Fruit fly (Drosophila melanogaster) whole organism, prepupa: Measurements from ENCODE around the gene Gnpat.

ENCODE experiments used
- Blimp-1 ChIP-seq: fragments of 200-800 bp; sonication (Bioruptor generic); optimal IDR thresholded peaks from 3 replicates; lab custom pipeline; 2017; ENCODE audit warnings: missing biosample characterization, missing genetic modification characterization, mild to moderate bottlenecking, moderate library complexity, missing genetic modification reagents
- CG10631 ChIP-seq: fragments of 200-800 bp; sonication (Bioruptor generic); optimal IDR thresholded peaks from 2 replicates; lab custom pipeline; 2016; ENCODE audit warnings: missing biosample characterization, missing genetic modification characterization
- CG11294 ChIP-seq: fragments of 200-800 bp; sonication (Bioruptor generic); IDR thresholded peaks from 2 replicates; pipeline ENCODE4 v1.3.6; 2022; ENCODE audit warnings: missing biosample characterization, missing genetic modification characterization
- CG11902 ChIP-seq: fragments of 200-800 bp; sonication (Bioruptor generic); optimal IDR thresholded peaks from 3 replicates; lab custom pipeline; 2016; ENCODE audit warnings: missing biosample characterization, missing genetic modification characterization
- CG15336 ChIP-seq: fragments of 200-800 bp; sonication (Bioruptor generic); IDR thresholded peaks from 2 replicates; pipeline ENCODE4 v1.3.6; 2022; ENCODE audit warnings: missing biosample characterization, missing genetic modification characterization
- CG1621 ChIP-seq: fragments of 200-800 bp; sonication (Bioruptor generic); optimal IDR thresholded peaks from 3 replicates; lab custom pipeline; 2018; ENCODE audit warnings: missing biosample characterization, mild to moderate bottlenecking, missing genetic modification characterization
- CG16779 ChIP-seq: fragments of 200-800 bp; sonication (Bioruptor generic); optimal IDR thresholded peaks from 3 replicates; lab custom pipeline; 2017; ENCODE audit warnings: missing biosample characterization, mild to moderate bottlenecking, missing genetic modification characterization
- CG3032 ChIP-seq: fragments of 200-800 bp; optimal IDR thresholded peaks from 2 replicates; lab custom pipeline; 2019; ENCODE audit warnings: missing biosample characterization, mild to moderate bottlenecking, missing genetic modification characterization, moderate library complexity
- CG31627 ChIP-seq: fragments of 200-800 bp; sonication (Bioruptor generic); optimal IDR thresholded peaks from 3 replicates; lab custom pipeline; 2016; ENCODE audit warnings: missing biosample characterization, missing genetic modification characterization
- CG32006 ChIP-seq: fragments of 200-800 bp; sonication (Bioruptor generic); optimal IDR thresholded peaks from 3 replicates; lab custom pipeline; 2017; ENCODE audit warnings: missing biosample characterization, mild to moderate bottlenecking, missing genetic modification characterization
- CG4318 ChIP-seq: fragments of 200-800 bp; sonication (Bioruptor generic); optimal IDR thresholded peaks from 3 replicates; lab custom pipeline; 2017; ENCODE audit warnings: missing biosample characterization, mild to moderate bottlenecking, missing genetic modification characterization
- CG6163 ChIP-seq: fragments of 200-800 bp; sonication (Bioruptor generic); IDR thresholded peaks from 3 replicates; pipeline ENCODE4 v1.3.6; 2022; ENCODE audit warnings: missing biosample characterization, missing genetic modification characterization
- CG6276 ChIP-seq: fragments of 200-800 bp; sonication (Bioruptor generic); optimal IDR thresholded peaks from 2 replicates; lab custom pipeline; 2017; ENCODE audit warnings: missing biosample characterization, mild to moderate bottlenecking, missing genetic modification characterization
- CG6808 ChIP-seq: fragments of 200-800 bp; sonication (Bioruptor generic); optimal IDR thresholded peaks from 3 replicates; lab custom pipeline; 2017; ENCODE audit warnings: missing biosample characterization, missing genetic modification characterization, mild to moderate bottlenecking, moderate library complexity, missing genetic modification reagents
- CG6854 ChIP-seq: fragments of 200-800 bp; sonication (Bioruptor generic); optimal IDR thresholded peaks from 2 replicates; lab custom pipeline; 2017; ENCODE audit warnings: missing biosample characterization, mild to moderate bottlenecking, missing genetic modification characterization
- CG8119 ChIP-seq: fragments of 200-800 bp; sonication (Bioruptor generic); IDR thresholded peaks from 3 replicates; pipeline ENCODE4 v1.3.6; 2022; ENCODE audit warnings: missing biosample characterization, missing genetic modification characterization
- CG8319 ChIP-seq: fragments of 200-800 bp; sonication (Bioruptor generic); optimal IDR thresholded peaks from 3 replicates; lab custom pipeline; 2016; ENCODE audit warnings: missing biosample characterization, missing genetic modification characterization
- CG8632 ChIP-seq: fragments of 200-800 bp; sonication (Bioruptor generic); optimal IDR thresholded peaks from 3 replicates; lab custom pipeline; 2016; ENCODE audit warnings: missing biosample characterization, missing genetic modification characterization
- CG9139 ChIP-seq: fragments of 200-800 bp; sonication (Bioruptor generic); optimal IDR thresholded peaks from 3 replicates; lab custom pipeline; 2017; ENCODE audit warnings: missing biosample characterization, mild to moderate bottlenecking, missing genetic modification characterization
- Eip75B ChIP-seq: fragments of 200-800 bp; sonication (Bioruptor generic); optimal IDR thresholded peaks from 3 replicates; lab custom pipeline; 2016; ENCODE audit warnings: missing biosample characterization, missing genetic modification characterization
- Eip78C ChIP-seq: fragments of 200-800 bp; sonication (Bioruptor generic); peaks from one replicate; lab custom pipeline; 2016; ENCODE audit warnings: missing biosample characterization, missing genetic modification characterization
- Eip93F ChIP-seq: fragments of 200-800 bp; sonication (Bioruptor generic); optimal IDR thresholded peaks from 2 replicates; lab custom pipeline; 2016; ENCODE audit warnings: missing biosample characterization, mild to moderate bottlenecking, missing genetic modification characterization
- Ets21C ChIP-seq: fragments of 200-800 bp; sonication (Bioruptor generic); optimal IDR thresholded peaks from 3 replicates; lab custom pipeline; 2016; ENCODE audit warnings: missing biosample characterization, missing genetic modification characterization
- Gug ChIP-seq: fragments of 200-800 bp; sonication (Bioruptor generic); IDR thresholded peaks from 2 replicates; pipeline ENCODE4 v1.3.6; 2022; ENCODE audit warnings: missing biosample characterization, missing genetic modification characterization
- Hr38 ChIP-seq: sonication (Bioruptor generic); optimal IDR thresholded peaks from 2 replicates; lab custom pipeline; 2016; ENCODE audit warnings: missing biosample characterization, missing genetic modification characterization
- Hr39 ChIP-seq: fragments of 200-800 bp; sonication (Bioruptor generic); optimal IDR thresholded peaks from 2 replicates; lab custom pipeline; 2016; ENCODE audit warnings: missing biosample characterization, missing genetic modification characterization
- Hr4 ChIP-seq: fragments of 200-800 bp; sonication (Bioruptor generic); optimal IDR thresholded peaks from 3 replicates; lab custom pipeline; 2016; ENCODE audit warnings: missing biosample characterization, missing genetic modification characterization
- Met ChIP-seq: fragments of 200-800 bp; sonication (Bioruptor generic); optimal IDR thresholded peaks from 3 replicates; lab custom pipeline; 2016; ENCODE audit warnings: missing biosample characterization, missing genetic modification characterization
- OdsH ChIP-seq: fragments of 200-800 bp; sonication (Bioruptor generic); optimal IDR thresholded peaks from 3 replicates; lab custom pipeline; 2016; ENCODE audit warnings: missing biosample characterization, missing genetic modification characterization
- Smox ChIP-seq: fragments of 200-800 bp; sonication (Bioruptor generic); optimal IDR thresholded peaks from 3 replicates; lab custom pipeline; 2016; ENCODE audit warnings: missing biosample characterization, missing genetic modification characterization
- Sox102F ChIP-seq: fragments of 200-800 bp; sonication (Bioruptor generic); optimal IDR thresholded peaks from 2 replicates; lab custom pipeline; 2016; ENCODE audit warnings: missing biosample characterization, mild to moderate bottlenecking, missing genetic modification characterization
- Sox14 ChIP-seq: fragments of 200-800 bp; sonication (Bioruptor generic); optimal IDR thresholded peaks from 3 replicates; lab custom pipeline; 2016; ENCODE audit warnings: missing biosample characterization, missing genetic modification characterization
- Sox15 ChIP-seq: fragments of 200-800 bp; sonication (Bioruptor generic); optimal IDR thresholded peaks from 3 replicates; lab custom pipeline; 2016; ENCODE audit warnings: missing biosample characterization, missing genetic modification characterization
- achi ChIP-seq: fragments of 200-800 bp; sonication (Bioruptor generic); optimal IDR thresholded peaks from 3 replicates; lab custom pipeline; 2016; ENCODE audit warnings: missing biosample characterization, missing genetic modification characterization
- acj6 ChIP-seq: fragments of 200-800 bp; sonication (Bioruptor generic); optimal IDR thresholded peaks from 3 replicates; lab custom pipeline; 2016; ENCODE audit warnings: missing biosample characterization, missing genetic modification characterization
- cyc ChIP-seq: fragments of 200-800 bp; sonication (Bioruptor generic); optimal IDR thresholded peaks from 3 replicates; lab custom pipeline; 2016; ENCODE audit warnings: missing biosample characterization, missing genetic modification characterization
- dac ChIP-seq: fragments of 200-800 bp; sonication (Bioruptor generic); optimal IDR thresholded peaks from 2 replicates; lab custom pipeline; 2017; ENCODE audit warnings: missing biosample characterization, mild to moderate bottlenecking, missing genetic modification characterization
- dsx ChIP-seq: fragments of 200-800 bp; optimal IDR thresholded peaks from 3 replicates; lab custom pipeline; 2019; ENCODE audit warnings: missing biosample characterization, mild to moderate bottlenecking, missing genetic modification characterization, moderate library complexity; ENCODE audit not compliant: poor library complexity, severe bottlenecking
- esn ChIP-seq: fragments of 200-800 bp; sonication (Bioruptor generic); optimal IDR thresholded peaks from 2 replicates; lab custom pipeline; 2016; ENCODE audit warnings: missing biosample characterization, mild to moderate bottlenecking, missing genetic modification characterization, moderate library complexity
- fd59A ChIP-seq: fragments of 200-800 bp; sonication (Bioruptor generic); optimal IDR thresholded peaks from 2 replicates; lab custom pipeline; 2017; ENCODE audit warnings: missing biosample characterization, mild to moderate bottlenecking, missing genetic modification characterization, missing genetic modification reagents
- fkh ChIP-seq: fragments of 200-800 bp; sonication (Bioruptor generic); optimal IDR thresholded peaks from 3 replicates; lab custom pipeline; 2017; ENCODE audit warnings: missing biosample characterization, mild to moderate bottlenecking, missing genetic modification characterization, moderate library complexity
- lz ChIP-seq: fragments of 200-800 bp; sonication (Bioruptor generic); optimal IDR thresholded peaks from 3 replicates; lab custom pipeline; 2016; ENCODE audit warnings: missing biosample characterization, missing genetic modification characterization
- net ChIP-seq: fragments of 200-800 bp; sonication (Bioruptor generic); optimal IDR thresholded peaks from 3 replicates; lab custom pipeline; 2016; ENCODE audit warnings: missing biosample characterization, missing genetic modification characterization
- pdm3 ChIP-seq: fragments of 200-800 bp; sonication (Bioruptor generic); optimal IDR thresholded peaks from 3 replicates; lab custom pipeline; 2016; ENCODE audit warnings: missing biosample characterization, missing genetic modification characterization
- spab ChIP-seq: fragments of 200-800 bp; sonication (Bioruptor generic); optimal IDR thresholded peaks from 2 replicates; lab custom pipeline; 2017; ENCODE audit warnings: missing biosample characterization, mild to moderate bottlenecking, missing genetic modification characterization, missing genetic modification reagents
- ss ChIP-seq, 2 experiments: fragments of 200-800 bp; sonication (Bioruptor generic); optimal IDR thresholded peaks; 2 replicates in 1 of 2; 3 replicates in 1 of 2; lab custom pipeline; 2017 to 2018; ENCODE audit warnings: mild to moderate bottlenecking in 2 of 2, missing biosample characterization in 2 of 2, missing genetic modification characterization in 2 of 2, moderate library complexity in 1 of 2
- topi ChIP-seq: fragments of 200-800 bp; sonication (Bioruptor generic); optimal IDR thresholded peaks from 3 replicates; lab custom pipeline; 2016; ENCODE audit warnings: missing biosample characterization, missing genetic modification characterization
- vri ChIP-seq: fragments of 200-800 bp; sonication (Bioruptor generic); optimal IDR thresholded peaks from 3 replicates; lab custom pipeline; 2016; ENCODE audit warnings: missing biosample characterization, mild to moderate bottlenecking, missing genetic modification characterization

Gnpat gene

dm6 chr3R:25466166-25466565 lies 24.6 kb downstream of the Gnpat start:
- no peak for TF ChIP-seq CG8319 (GFP tag; lab: Kevin White, UChicago)
- peak; percentile 28 for TF ChIP-seq vri (GFP tag; lab: Kevin White, UChicago)
- no peak for TF ChIP-seq CG15336 (GFP tag; lab: Robert Waterston, UW)

DNA sequence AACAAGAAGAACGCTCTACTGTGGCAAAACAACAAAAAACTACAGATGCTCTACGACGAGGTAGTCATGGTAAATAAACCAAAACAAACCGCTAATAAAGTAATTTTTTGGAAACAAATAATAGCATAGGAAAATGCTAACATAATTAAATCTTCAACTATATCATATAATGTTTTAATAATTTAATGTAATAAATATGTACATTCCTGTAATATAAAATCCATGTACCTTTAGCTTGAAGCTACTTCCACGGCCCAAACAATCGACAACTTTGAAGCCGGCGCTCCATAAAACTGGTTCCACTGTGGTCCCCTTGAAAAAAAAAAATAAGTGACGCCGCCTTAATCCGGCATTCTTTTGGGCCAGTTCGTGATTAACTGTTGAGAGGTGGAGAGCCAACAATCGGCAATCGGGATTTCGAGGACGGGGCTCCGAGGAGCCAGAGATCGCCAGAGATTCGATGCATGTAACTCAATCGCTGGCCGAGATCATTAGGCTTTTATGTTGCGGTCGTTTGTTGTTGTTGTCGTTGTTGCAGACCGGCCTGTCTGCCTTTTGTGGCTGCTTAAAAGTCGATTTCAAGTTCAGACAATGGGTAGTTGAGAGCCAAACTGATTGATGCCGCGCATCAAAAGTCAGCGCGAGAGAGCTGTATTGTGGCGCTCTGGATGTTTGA lies 28.0 kb downstream of the Gnpat start:
- TF ChIP-seq CG3032 (tag; lab: Kevin White, UChicago): peak; percentile 96
- TF ChIP-seq dsx (GFP tag; lab: Kevin White, UChicago): peak; percentile 95
- TF ChIP-seq fd59A: peak; percentile 89
- TF ChIP-seq CG6163 (GFP tag; lab: Robert Waterston, UW): peak; percentile 91
- peak; percentile 95 for TF ChIP-seq CG8632
- TF ChIP-seq vri (GFP tag; lab: Kevin White, UChicago): peak; percentile 82
- peak; percentile 80 for TF ChIP-seq Sox102F (GFP tag; lab: Kevin White, UChicago)
- TF ChIP-seq CG9139 (GFP tag; lab: Kevin White, UChicago): peak; percentile 92
- TF ChIP-seq CG31627 (GFP tag; lab: Kevin White, UChicago): peak; percentile 72
- TF ChIP-seq Eip78C: peak; percentile 97
- TF ChIP-seq CG11294 (GFP tag; lab: Robert Waterston, UW): peak; percentile 75
- TF ChIP-seq Met: peak; percentile 88
- peak; percentile 74 for TF ChIP-seq CG6276
- peak; percentile 95 for TF ChIP-seq ss (GFP tag; optimal IDR thresholded peaks at IDR 0.05; lab: Kevin White, UChicago)
- no peak for TF ChIP-seq Hr38 (GFP tag; lab: Kevin White, UChicago)
- TF ChIP-seq CG6854 (GFP tag; lab: Kevin White, UChicago): peak; percentile 69
- TF ChIP-seq Hr4 (GFP tag; lab: Kevin White, UChicago): peak; percentile 56
- TF ChIP-seq Smox (GFP tag; lab: Kevin White, UChicago): peak; percentile 83
- TF ChIP-seq CG4318 (GFP tag; lab: Kevin White, UChicago): peak; percentile 56
- peak; percentile 17 for TF ChIP-seq dac (GFP tag; lab: Kevin White, UChicago)
- peak; percentile 84 for TF ChIP-seq CG32006
- TF ChIP-seq Eip93F (GFP tag; lab: Kevin White, UChicago): peak; percentile 82
- peak; percentile 84 for TF ChIP-seq lz
- TF ChIP-seq OdsH (GFP tag; lab: Kevin White, UChicago): peak; percentile 92
- TF ChIP-seq Sox14 (GFP tag; lab: Kevin White, UChicago): peak; percentile 74
- no peak for TF ChIP-seq fkh (GFP tag; lab: Kevin White, UChicago)
- TF ChIP-seq pdm3 (GFP tag; lab: Kevin White, UChicago): peak; percentile 81
- TF ChIP-seq cyc: peak; percentile 76
- TF ChIP-seq Ets21C (GFP tag; lab: Kevin White, UChicago): peak; percentile 71
- peak; percentile 89 for TF ChIP-seq CG8119
- peak; percentile 76 for TF ChIP-seq Blimp-1
- peak; percentile 92 for TF ChIP-seq acj6
- TF ChIP-seq CG1621 (tag; lab: Kevin White, UChicago): peak; percentile 80
- peak; percentile 77 for TF ChIP-seq Gug (GFP tag; lab: Robert Waterston, UW)
- peak; percentile 91 for TF ChIP-seq achi
- peak; percentile 83 for TF ChIP-seq Eip75B (GFP tag; lab: Kevin White, UChicago)
- TF ChIP-seq net (GFP tag; lab: Kevin White, UChicago): peak; percentile 84
- peak; percentile 74 for TF ChIP-seq Hr39
- peak; percentile 86 for TF ChIP-seq CG8319 (GFP tag; lab: Kevin White, UChicago)
- peak; percentile 87 for TF ChIP-seq topi (GFP tag; lab: Kevin White, UChicago)
- peak; percentile 94 for TF ChIP-seq CG10631
- TF ChIP-seq CG6808 (GFP tag; lab: Kevin White, UChicago): peak; percentile 95
- TF ChIP-seq CG11902 (GFP tag; lab: Kevin White, UChicago): peak; percentile 82
- TF ChIP-seq spab: peak; percentile 91
- TF ChIP-seq esn (GFP tag; lab: Kevin White, UChicago): peak; percentile 91
- TF ChIP-seq Sox15 (GFP tag; lab: Kevin White, UChicago): peak; percentile 77
- peak; percentile 81 for TF ChIP-seq CG16779
